Worm (Caenorhabditis elegans) whole organism, L2 larva: ENCODE results near the gene mrpl-1.

Source experiments
- F13H6.1 ChIP-seq: sonication (generic microtip); optimal IDR thresholded peaks from 2 replicates; lab custom pipeline; 2016; ENCODE audit warnings: missing genetic modification characterization, missing compliant biosample characterization
- R02D3.7 ChIP-seq: fragments of 150-350 bp; optimal IDR thresholded peaks from 2 replicates; lab custom pipeline; 2014; ENCODE audit warnings: missing biosample characterization, missing genetic modification characterization
- Y55F3AM.14 ChIP-seq: fragments of 200-800 bp; sonication (Bioruptor generic); optimal IDR thresholded peaks from 2 replicates; lab custom pipeline; 2018; ENCODE audit warnings: mild to moderate bottlenecking, missing genetic modification characterization, missing compliant biosample characterization
- ZK546.5 ChIP-seq: sonication (generic microtip); optimal IDR thresholded peaks from 2 replicates; lab custom pipeline; 2017; ENCODE audit warnings: missing biosample characterization, missing genetic modification characterization
- alr-1 ChIP-seq: fragments of 150-350 bp; optimal IDR thresholded peaks from 2 replicates; lab custom pipeline; 2014; ENCODE audit warnings: missing biosample characterization, missing genetic modification characterization
- aly-2 ChIP-seq: fragments of 150-350 bp; optimal IDR thresholded peaks from 2 replicates; lab custom pipeline; 2014; ENCODE audit warnings: missing biosample characterization, missing genetic modification characterization
- ama-1 ChIP-seq: fragments of 150-350 bp; optimal IDR thresholded peaks from 2 replicates; lab custom pipeline; 2018; ENCODE audit warnings: inconsistent platforms
- blmp-1 ChIP-seq: sonication (generic microtip); optimal IDR thresholded peaks from 2 replicates; lab custom pipeline; 2017; ENCODE audit warnings: missing genetic modification characterization, mild to moderate bottlenecking, missing compliant biosample characterization, antibody characterized with exemption, moderate library complexity; ENCODE audit not compliant: insufficient read depth
- ceh-16 ChIP-seq: fragments of 150-350 bp; optimal IDR thresholded peaks from 2 replicates; lab custom pipeline; 2014; ENCODE audit warnings: missing biosample characterization, missing genetic modification characterization
- crh-2 ChIP-seq: sonication (generic microtip); optimal IDR thresholded peaks from 2 replicates; lab custom pipeline; 2017; ENCODE audit warnings: missing biosample characterization, missing genetic modification characterization
- dmd-4 ChIP-seq: sonication (generic microtip); optimal IDR thresholded peaks from 2 replicates; lab custom pipeline; 2017; ENCODE audit warnings: missing biosample characterization, missing genetic modification characterization
- egl-27 ChIP-seq: sonication (generic microtip); optimal IDR thresholded peaks from 3 replicates; lab custom pipeline; 2017; ENCODE audit warnings: missing biosample characterization, missing genetic modification reagents, missing genetic modification characterization
- elt-1 ChIP-seq: fragments of 150-350 bp; optimal IDR thresholded peaks from 2 replicates; lab custom pipeline; 2014; ENCODE audit warnings: missing biosample characterization, missing genetic modification characterization
- elt-3 ChIP-seq: sonication (generic microtip); optimal IDR thresholded peaks from 2 replicates; lab custom pipeline; 2017; ENCODE audit warnings: missing biosample characterization, missing genetic modification characterization
- fos-1 ChIP-seq: fragments of 150-350 bp; optimal IDR thresholded peaks from 2 replicates; lab custom pipeline; 2014; ENCODE audit warnings: missing biosample characterization, missing genetic modification characterization
- gmeb-1 ChIP-seq: fragments of 150-350 bp; optimal IDR thresholded peaks from 2 replicates; lab custom pipeline; 2014; ENCODE audit warnings: missing biosample characterization, missing genetic modification characterization
- lin-11 ChIP-seq: fragments of 150-350 bp; sonication (generic microtip); optimal IDR thresholded peaks from 2 replicates; lab custom pipeline; 2014; ENCODE audit warnings: missing biosample characterization, missing genetic modification characterization, inconsistent platforms, mixed read lengths
- lin-13 ChIP-seq: fragments of 150-350 bp; optimal IDR thresholded peaks from 2 replicates; lab custom pipeline; 2014; ENCODE audit warnings: missing biosample characterization, missing genetic modification reagents, missing genetic modification characterization
- lin-39 ChIP-seq: fragments of 150-350 bp; optimal IDR thresholded peaks from 2 replicates; lab custom pipeline; 2014; ENCODE audit warnings: missing biosample characterization, missing genetic modification reagents, missing genetic modification characterization
- lsy-2 ChIP-seq, 2 experiments: fragments of 150-350 bp in 1 of 2; sonication (generic microtip) in 1 of 2; optimal IDR thresholded peaks; 2 replicates each; lab custom pipeline; 2014 to 2017; ENCODE audit warnings: missing biosample characterization in 2 of 2, missing genetic modification characterization in 2 of 2
- mab-5 ChIP-seq: fragments of 150-350 bp; optimal IDR thresholded peaks from 2 replicates; lab custom pipeline; 2014; ENCODE audit warnings: missing biosample characterization, missing genetic modification characterization
- mbf-1 ChIP-seq: sonication (generic microtip); optimal IDR thresholded peaks from 2 replicates; lab custom pipeline; 2017; ENCODE audit warnings: missing biosample characterization, missing genetic modification characterization
- mdl-1 ChIP-seq, 2 experiments: fragments of 150-350 bp in 1 of 2; sonication (generic microtip) in 1 of 2; optimal IDR thresholded peaks; 2 replicates each; lab custom pipeline; 2017; ENCODE audit warnings: missing biosample characterization in 2 of 2, missing genetic modification characterization in 2 of 2
- nhr-10 ChIP-seq: sonication (generic microtip); optimal IDR thresholded peaks from 2 replicates; lab custom pipeline; 2017; ENCODE audit warnings: missing biosample characterization, missing genetic modification characterization
- nhr-11 ChIP-seq: fragments of 150-350 bp; optimal IDR thresholded peaks from 2 replicates; lab custom pipeline; 2014; ENCODE audit warnings: missing biosample characterization, missing genetic modification characterization
- nhr-129 ChIP-seq: fragments of 150-350 bp; optimal IDR thresholded peaks from 2 replicates; lab custom pipeline; 2014; ENCODE audit warnings: missing biosample characterization, missing genetic modification characterization
- nhr-25 ChIP-seq: fragments of 150-350 bp; sonication (generic microtip); optimal IDR thresholded peaks from 3 replicates; lab custom pipeline; 2014; ENCODE audit warnings: missing biosample characterization, missing genetic modification characterization
- nhr-77 ChIP-seq: fragments of 150-350 bp; optimal IDR thresholded peaks from 2 replicates; lab custom pipeline; 2014; ENCODE audit warnings: missing biosample characterization, missing genetic modification characterization
- peb-1 ChIP-seq: fragments of 150-350 bp; optimal IDR thresholded peaks from 2 replicates; lab custom pipeline; 2014; ENCODE audit warnings: missing biosample characterization, missing genetic modification characterization
- sem-4 ChIP-seq: fragments of 150-350 bp; optimal IDR thresholded peaks from 2 replicates; lab custom pipeline; 2014; ENCODE audit warnings: missing biosample characterization, missing genetic modification reagents, missing genetic modification characterization
- skn-1 ChIP-seq: sonication (generic microtip); optimal IDR thresholded peaks from 2 replicates; lab custom pipeline; 2017; ENCODE audit warnings: missing biosample characterization, missing genetic modification characterization
- sma-3 ChIP-seq: sonication (generic microtip); optimal IDR thresholded peaks from 2 replicates; lab custom pipeline; 2016; ENCODE audit warnings: missing genetic modification reagents, missing genetic modification characterization, missing compliant biosample characterization
- sma-9 ChIP-seq, 2 experiments: fragments of 150-350 bp in 1 of 2; sonication (generic microtip) in 1 of 2; optimal IDR thresholded peaks; 2 replicates each; lab custom pipeline; 2014 to 2016; ENCODE audit warnings: missing genetic modification characterization in 2 of 2, mild to moderate bottlenecking in 1 of 2, missing biosample characterization in 1 of 2, missing compliant biosample characterization in 1 of 2, missing genetic modification reagents in 1 of 2, moderate library complexity in 1 of 2
- unc-39 ChIP-seq: fragments of 150-350 bp; optimal IDR thresholded peaks from 2 replicates; lab custom pipeline; 2014; ENCODE audit warnings: missing biosample characterization, missing genetic modification characterization
- unc-55 ChIP-seq: fragments of 150-350 bp; sonication (generic microtip); optimal IDR thresholded peaks from 3 replicates; lab custom pipeline; 2014; ENCODE audit warnings: missing biosample characterization, missing genetic modification reagents, missing genetic modification characterization
- unc-62 ChIP-seq: fragments of 150-350 bp; optimal IDR thresholded peaks from 2 replicates; lab custom pipeline; 2014; ENCODE audit warnings: missing biosample characterization, missing genetic modification reagents, missing genetic modification characterization
- zag-1 ChIP-seq: fragments of 150-350 bp; optimal IDR thresholded peaks from 2 replicates; lab custom pipeline; 2014; ENCODE audit warnings: missing biosample characterization, missing genetic modification characterization
- ztf-11 ChIP-seq: sonication (generic microtip); optimal IDR thresholded peaks from 2 replicates; lab custom pipeline; 2017; ENCODE audit warnings: missing biosample characterization, missing genetic modification characterization
- ztf-4 ChIP-seq: fragments of 150-350 bp; optimal IDR thresholded peaks from 2 replicates; lab custom pipeline; 2014; ENCODE audit warnings: missing biosample characterization, missing genetic modification characterization

The mrpl-1 gene

ce11 chrIV:7724912-7725311, 15.4 kb upstream of the mrpl-1 start:
- TF ChIP-seq mab-5 (tag; lab: Kevin White, UChicago) (peak; percentile 64), zag-1 (tag; lab: Kevin White, UChicago) (no peak), elt-3 (tag; lab: Kevin White, UChicago) (no peak), unc-55 (peak; percentile 32)

ce11 chrIV:7723555-7723954, 14.1 kb upstream of the mrpl-1 start:
- peak in 1 of 2 experiments; percentile 20 for TF ChIP-seq lsy-2 (tag; optimal IDR thresholded peaks at IDR 0.05; lab: Kevin White, UChicago)
- TF ChIP-seq sem-4 (tag; lab: Kevin White, UChicago): no peak
- no peak for TF ChIP-seq ztf-4 (tag; lab: Kevin White, UChicago)
- TF ChIP-seq nhr-11 (tag; lab: Kevin White, UChicago): no peak
- peak; percentile 24 for TF ChIP-seq F13H6.1 (tag; lab: Kevin White, UChicago)
- peak; percentile 48 for TF ChIP-seq mab-5 (tag; lab: Kevin White, UChicago)

- TF ChIP-seq peb-1 (tag; lab: Kevin White, UChicago): no peak
- no peak for TF ChIP-seq lin-39
- no peak for TF ChIP-seq nhr-11 (tag; lab: Kevin White, UChicago)
- no peak for TF ChIP-seq unc-55
- no peak for TF ChIP-seq F13H6.1 (tag; lab: Kevin White, UChicago)
- no peak for TF ChIP-seq Y55F3AM.14 (GFP tag; lab: Kevin White, UChicago)
- no peak for TF ChIP-seq sma-3 (GFP tag; lab: Kevin White, UChicago)
- TF ChIP-seq ztf-11: no peak
- no peak for TF ChIP-seq R02D3.7 (tag; lab: Kevin White, UChicago)
- no peak for TF ChIP-seq elt-3 (tag; lab: Kevin White, UChicago)
- TF ChIP-seq aly-2 (tag; lab: Kevin White, UChicago): no peak
These were observed 13.3 kb upstream of the mrpl-1 start, which contains the start of gene C50F7.6 for ce11 chrIV:7722806-7723205. C50F7.6 (minus strand) TSS chrIV:7723199.

ce11 chrIV:7717916-7718315, 8.4 kb upstream of the mrpl-1 start, which contains the start of gene F33D4.6:
F33D4.6 (minus strand) TSS chrIV:7718016.
- no peak for TF ChIP-seq mdl-1 (tag; optimal IDR thresholded peaks at IDR 0.05; lab: Kevin White, UChicago)
- no peak for TF ChIP-seq ZK546.5 (tag; lab: Kevin White, UChicago)
- TF ChIP-seq lin-39: no peak
- TF ChIP-seq fos-1 (tag; lab: Kevin White, UChicago): no peak
- no peak for TF ChIP-seq sem-4 (tag; lab: Kevin White, UChicago)
- no peak for TF ChIP-seq ama-1 (lab: Kevin White, UChicago)
- TF ChIP-seq lin-11 (tag; lab: Kevin White, UChicago): no peak
- TF ChIP-seq Y55F3AM.14 (GFP tag; lab: Kevin White, UChicago): no peak
- TF ChIP-seq alr-1 (tag; lab: Kevin White, UChicago): no peak
- TF ChIP-seq unc-39: no peak
- TF ChIP-seq sma-3 (GFP tag; lab: Kevin White, UChicago): no peak
- TF ChIP-seq skn-1 (tag; lab: Kevin White, UChicago): no peak
- no peak for TF ChIP-seq nhr-10 (tag; lab: Kevin White, UChicago)
- no peak for TF ChIP-seq gmeb-1 (tag; lab: Kevin White, UChicago)
- TF ChIP-seq lsy-2 (tag; optimal IDR thresholded peaks at IDR 0.05; lab: Kevin White, UChicago): no peak
- TF ChIP-seq F13H6.1 (tag; lab: Kevin White, UChicago): no peak
- TF ChIP-seq elt-3 (tag; lab: Kevin White, UChicago): no peak
- TF ChIP-seq mbf-1 (tag; lab: Kevin White, UChicago): no peak

- TF ChIP-seq blmp-1 (no peak), ztf-4 (tag; lab: Kevin White, UChicago) (no peak)
- TF ChIP-seq, all 48 proteins: peak for 0
These were observed 2.8 kb upstream of the mrpl-1 start for ce11 chrIV:7712252-7712651.

ce11 chrIV:7710824-7711223, 1.3 kb upstream of the mrpl-1 start, which contains the start of gene nhr-8:
nhr-8 (plus strand) TSS chrIV:7710983.
- no peak for TF ChIP-seq ama-1 (lab: Kevin White, UChicago)
- no peak for TF ChIP-seq mbf-1 (tag; lab: Kevin White, UChicago)
- no peak for TF ChIP-seq lin-13 (GFP tag; lab: Kevin White, UChicago)
- TF ChIP-seq unc-62 (GFP tag; lab: Kevin White, UChicago): no peak
- no peak for TF ChIP-seq skn-1 (tag; lab: Kevin White, UChicago)
- no peak for TF ChIP-seq ztf-4 (tag; lab: Kevin White, UChicago)
- TF ChIP-seq fos-1 (tag; lab: Kevin White, UChicago): peak; percentile 99
- TF ChIP-seq blmp-1: no peak
- no peak for TF ChIP-seq ceh-16 (tag; lab: Kevin White, UChicago)
- no peak for TF ChIP-seq nhr-25 (tag; lab: Kevin White, UChicago)
- no peak for TF ChIP-seq elt-1
- TF ChIP-seq sma-9 (GFP tag; optimal IDR thresholded peaks at IDR 0.05; lab: Kevin White, UChicago): peak; percentile 62
- TF ChIP-seq sma-9 (tag; optimal IDR thresholded peaks at IDR 0.05; lab: Kevin White, UChicago): no peak
- no peak for TF ChIP-seq lin-39
- peak; percentile 49 for TF ChIP-seq crh-2 (tag; lab: Kevin White, UChicago)
- no peak for TF ChIP-seq egl-27 (tag; lab: Kevin White, UChicago)
- no peak for TF ChIP-seq unc-39
- TF ChIP-seq gmeb-1 (tag; lab: Kevin White, UChicago): no peak
- no peak for TF ChIP-seq nhr-11 (tag; lab: Kevin White, UChicago)
- no peak for TF ChIP-seq nhr-77 (tag; lab: Kevin White, UChicago)
- TF ChIP-seq dmd-4 (tag; lab: Kevin White, UChicago): no peak
- no peak for TF ChIP-seq peb-1 (tag; lab: Kevin White, UChicago)
- no peak for TF ChIP-seq zag-1 (tag; lab: Kevin White, UChicago)
- no peak for TF ChIP-seq aly-2 (tag; lab: Kevin White, UChicago)
- TF ChIP-seq alr-1 (tag; lab: Kevin White, UChicago): no peak
- TF ChIP-seq lsy-2 (tag; optimal IDR thresholded peaks at IDR 0.05; lab: Kevin White, UChicago): no peak
- peak; percentile 12 for TF ChIP-seq nhr-129
